Worm (Caenorhabditis elegans) whole organism, midembryonic: Measurements from ENCODE around the gene T05A7.1.

Source experiments
- T22C8.4 ChIP-seq: fragments of 200-800 bp; sonication (Bioruptor generic); IDR thresholded peaks from 2 replicates; pipeline ENCODE4 v1.3.6; 2022; ENCODE audit warnings: missing genetic modification characterization, missing compliant biosample characterization
- cog-1 ChIP-seq: sonication (generic microtip); optimal IDR thresholded peaks from 2 replicates; lab custom pipeline; 2016; ENCODE audit warnings: missing genetic modification characterization, missing compliant biosample characterization
- med-1 ChIP-seq: sonication (generic microtip); optimal IDR thresholded peaks from 2 replicates; lab custom pipeline; 2017; ENCODE audit warnings: missing genetic modification characterization, mild to moderate bottlenecking, missing compliant biosample characterization, antibody characterized with exemption, missing genetic modification reagents; ENCODE audit not compliant: insufficient read depth
- ref-1 ChIP-seq: fragments of 200-800 bp; sonication (Bioruptor generic); conservative IDR thresholded peaks from 2 replicates; pipeline ENCODE4 v1.3.6; 2022; ENCODE audit warnings: missing genetic modification reagents, missing genetic modification characterization, missing compliant biosample characterization
- tab-1 ChIP-seq: fragments of 200-800 bp; sonication (Bioruptor generic); IDR thresholded peaks from 2 replicates; pipeline ENCODE4 v1.3.6; 2022; ENCODE audit warnings: missing genetic modification characterization, missing compliant biosample characterization

ce11 chrII:4696055-4696454 lies 18.0 kb downstream of the T05A7.1 start:
- no peak for TF ChIP-seq T22C8.4 (GFP tag; lab: Robert Waterston, UW)
- TF ChIP-seq cog-1 (tag; lab: Kevin White, UChicago) = no peak
- TF ChIP-seq med-1 (GFP tag; lab: Kevin White, UChicago) = no peak
- TF ChIP-seq ref-1 = no peak
- TF ChIP-seq tab-1 = no peak
